Fruit fly (Drosophila melanogaster) whole organism, embryonic: ENCODE measurements around the gene Pex3.

Experiments
- Atf-2 ChIP-seq: fragments of 200-800 bp; sonication (Bioruptor generic); optimal IDR thresholded peaks from 2 replicates; lab custom pipeline; 2016; ENCODE audit warnings: missing biosample characterization, missing genetic modification characterization
- Atf3 ChIP-seq: fragments of 200-800 bp; sonication (Bioruptor generic); optimal IDR thresholded peaks from 3 replicates; lab custom pipeline; 2016; ENCODE audit warnings: missing biosample characterization, missing genetic modification characterization
- Bteb2 ChIP-seq: fragments of 200-800 bp; sonication (Bioruptor generic); optimal IDR thresholded peaks from 2 replicates; lab custom pipeline; 2016; ENCODE audit warnings: missing biosample characterization, missing genetic modification characterization
- CG1024 ChIP-seq: fragments of 200-800 bp; sonication (Bioruptor generic); IDR thresholded peaks from 2 replicates; pipeline ENCODE4 v1.3.6; 2022; ENCODE audit warnings: missing biosample characterization, missing genetic modification characterization
- CG11695 ChIP-seq: fragments of 200-800 bp; sonication (Bioruptor generic); IDR thresholded peaks from 3 replicates; pipeline ENCODE4 v1.3.6; 2022; ENCODE audit warnings: missing biosample characterization, missing genetic modification characterization
- CG11696 ChIP-seq: fragments of 200-800 bp; sonication (Bioruptor generic); IDR thresholded peaks from 2 replicates; pipeline ENCODE4 v1.3.6; 2022; ENCODE audit warnings: missing biosample characterization, missing genetic modification characterization
- CG13624 ChIP-seq: fragments of 200-800 bp; sonication (Bioruptor generic); optimal IDR thresholded peaks from 2 replicates; lab custom pipeline; 2016; ENCODE audit warnings: missing biosample characterization, missing genetic modification characterization
- CG15514 ChIP-seq: fragments of 200-800 bp; sonication (Bioruptor generic); optimal IDR thresholded peaks from 3 replicates; lab custom pipeline; 2017; ENCODE audit warnings: missing biosample characterization, missing genetic modification characterization, mild to moderate bottlenecking, moderate library complexity, missing genetic modification reagents
- CG15601 ChIP-seq: fragments of 200-800 bp; sonication (Bioruptor generic); optimal IDR thresholded peaks from 3 replicates; lab custom pipeline; 2019; ENCODE audit warnings: missing biosample characterization, mild to moderate bottlenecking, missing genetic modification characterization, moderate library complexity
- CG1602 ChIP-seq: fragments of 200-800 bp; sonication (Bioruptor generic); optimal IDR thresholded peaks from 3 replicates; lab custom pipeline; 2016; ENCODE audit warnings: missing biosample characterization, missing genetic modification characterization
- CG17568 ChIP-seq: fragments of 200-800 bp; sonication (Bioruptor generic); optimal IDR thresholded peaks from 2 replicates; lab custom pipeline; 2018; ENCODE audit warnings: missing biosample characterization, mild to moderate bottlenecking, missing genetic modification characterization, moderate library complexity
- CG17829 ChIP-seq: fragments of 200-800 bp; optimal IDR thresholded peaks from 2 replicates; lab custom pipeline; 2019; ENCODE audit warnings: missing biosample characterization, mild to moderate bottlenecking, missing genetic modification characterization, moderate library complexity
- CG18599 ChIP-seq: fragments of 200-800 bp; sonication (Bioruptor generic); optimal IDR thresholded peaks from 3 replicates; lab custom pipeline; 2017; ENCODE audit warnings: missing biosample characterization, missing genetic modification characterization, mild to moderate bottlenecking, moderate library complexity, missing genetic modification reagents
- CG2120 ChIP-seq: fragments of 200-800 bp; sonication (Bioruptor generic); optimal IDR thresholded peaks from 3 replicates; lab custom pipeline; 2016; ENCODE audit warnings: missing biosample characterization, missing genetic modification characterization
- CG3281 ChIP-seq: fragments of 200-800 bp; sonication (Bioruptor generic); optimal IDR thresholded peaks from 3 replicates; lab custom pipeline; 2017; ENCODE audit warnings: missing biosample characterization, mild to moderate bottlenecking, missing genetic modification characterization
- CG34422 ChIP-seq: fragments of 200-800 bp; sonication (Bioruptor generic); IDR thresholded peaks from 3 replicates; pipeline ENCODE4 v1.3.6; 2022; ENCODE audit warnings: missing biosample characterization, missing genetic modification characterization
- CG4404 ChIP-seq: fragments of 200-800 bp; sonication (Bioruptor generic); IDR thresholded peaks from 2 replicates; pipeline ENCODE4 v1.3.6; 2022; ENCODE audit warnings: missing biosample characterization, missing genetic modification characterization
- CG6813 ChIP-seq: fragments of 200-800 bp; sonication (Bioruptor generic); optimal IDR thresholded peaks from 2 replicates; lab custom pipeline; 2017; ENCODE audit warnings: missing biosample characterization, missing genetic modification characterization, mild to moderate bottlenecking, moderate library complexity, missing genetic modification reagents
- CG7372 ChIP-seq: fragments of 200-800 bp; sonication (Bioruptor generic); IDR thresholded peaks from 2 replicates; pipeline ENCODE4 v1.3.6; 2022; ENCODE audit warnings: missing biosample characterization, missing genetic modification characterization
- CG8944 ChIP-seq: fragments of 200-800 bp; sonication (Bioruptor generic); optimal IDR thresholded peaks from 3 replicates; lab custom pipeline; 2016; ENCODE audit warnings: missing biosample characterization, missing genetic modification characterization
- Hmr ChIP-seq: fragments of 200-800 bp; sonication (Bioruptor generic); optimal IDR thresholded peaks from 3 replicates; lab custom pipeline; 2017; ENCODE audit warnings: mild to moderate bottlenecking, missing biosample characterization, missing genetic modification reagents, missing genetic modification characterization
- Hr78 ChIP-seq, 2 experiments: fragments of 200-800 bp in 1 of 2; fragments of >200 bp in 1 of 2; sonication (Bioruptor generic) in 1 of 2; optimal IDR thresholded peaks; 2 replicates each; lab custom pipeline; 2017 to 2019; ENCODE audit warnings: missing biosample characterization in 2 of 2, missing genetic modification characterization in 2 of 2, mild to moderate bottlenecking in 1 of 2, moderate library complexity in 1 of 2
- Med ChIP-seq: fragments of 200-800 bp; sonication (Bioruptor generic); peaks from one replicate; lab custom pipeline; 2016; ENCODE audit warnings: missing biosample characterization, missing genetic modification characterization, mild to moderate bottlenecking, inconsistent platforms, moderate library complexity
- Meics ChIP-seq: fragments of 200-800 bp; sonication (Bioruptor generic); optimal IDR thresholded peaks from 2 replicates; lab custom pipeline; 2017; ENCODE audit warnings: missing biosample characterization, mild to moderate bottlenecking, missing genetic modification characterization
- Oli ChIP-seq: fragments of 200-800 bp; sonication (Bioruptor generic); optimal IDR thresholded peaks from 2 replicates; lab custom pipeline; 2018; ENCODE audit warnings: missing biosample characterization, mild to moderate bottlenecking, missing genetic modification characterization, moderate library complexity
- Optix ChIP-seq: fragments of 200-800 bp; sonication (Bioruptor generic); IDR thresholded peaks from 3 replicates; pipeline ENCODE4 v1.3.6; 2022; ENCODE audit warnings: missing biosample characterization, missing genetic modification characterization
- Ptx1 ChIP-seq: fragments of 200-800 bp; sonication (Bioruptor generic); IDR thresholded peaks from 2 replicates; pipeline ENCODE4 v1.3.6; 2022; ENCODE audit warnings: missing biosample characterization, missing genetic modification characterization
- Stat92E ChIP-seq, 3 experiments: fragments of >200 bp in 2 of 3; fragments of 200-800 bp in 1 of 3; sonication (Bioruptor generic) in 1 of 3; optimal IDR thresholded peaks; 2 replicates each; lab custom pipeline; 2017 to 2019; ENCODE audit warnings: missing biosample characterization in 3 of 3, missing genetic modification characterization in 3 of 3, mild to moderate bottlenecking in 1 of 3, moderate library complexity in 1 of 3
- Usf ChIP-seq: fragments of 200-800 bp; sonication (Bioruptor generic); optimal IDR thresholded peaks from 2 replicates; lab custom pipeline; 2017; ENCODE audit warnings: missing genotype, missing biosample characterization, missing genetic modification characterization
- Xbp1 ChIP-seq: fragments of 200-800 bp; sonication (Bioruptor generic); optimal IDR thresholded peaks from 3 replicates; lab custom pipeline; 2016; ENCODE audit warnings: missing biosample characterization, mild to moderate bottlenecking, missing genetic modification characterization
- ase ChIP-seq: fragments of 200-800 bp; sonication (Bioruptor generic); IDR thresholded peaks from 3 replicates; pipeline ENCODE4 v1.3.6; 2022; ENCODE audit warnings: missing biosample characterization, missing genetic modification characterization
- caup ChIP-seq: fragments of 200-800 bp; sonication (Bioruptor generic); optimal IDR thresholded peaks from 3 replicates; lab custom pipeline; 2017; ENCODE audit warnings: missing biosample characterization, mild to moderate bottlenecking, missing genetic modification characterization, moderate library complexity; ENCODE audit not compliant: severe bottlenecking
- chinmo ChIP-seq: fragments of 200-800 bp; sonication (Bioruptor generic); IDR thresholded peaks from 4 replicates; pipeline ENCODE4 v1.3.6; 2022; ENCODE audit warnings: missing biosample characterization, missing genetic modification characterization; ENCODE audit not compliant: partially characterized antibody
- chm ChIP-seq: fragments of 200-800 bp; sonication (Bioruptor generic); IDR thresholded peaks from 2 replicates; pipeline ENCODE4 v1.3.6; 2022; ENCODE audit warnings: missing biosample characterization, missing genetic modification characterization
- lab ChIP-seq: fragments of 200-800 bp; sonication (Bioruptor generic); optimal IDR thresholded peaks from 3 replicates; lab custom pipeline; 2017; ENCODE audit warnings: missing biosample characterization, missing genetic modification characterization, mild to moderate bottlenecking, moderate library complexity, missing genetic modification reagents
- luna ChIP-seq: fragments of 200-800 bp; sonication (Bioruptor generic); optimal IDR thresholded peaks from 2 replicates; lab custom pipeline; 2016; ENCODE audit warnings: missing biosample characterization, missing genetic modification characterization
- mam ChIP-seq: fragments of 200-800 bp; sonication (Bioruptor generic); optimal IDR thresholded peaks from 3 replicates; lab custom pipeline; 2016; ENCODE audit warnings: missing biosample characterization, missing genetic modification characterization
- pum ChIP-seq: fragments of 200-800 bp; sonication (Bioruptor generic); optimal IDR thresholded peaks from 2 replicates; lab custom pipeline; 2016; ENCODE audit warnings: missing biosample characterization, missing genetic modification characterization
- rib ChIP-seq: fragments of 200-800 bp; sonication (Bioruptor generic); IDR thresholded peaks from 2 replicates; pipeline ENCODE4 v1.3.6; 2022; ENCODE audit warnings: missing biosample characterization, missing genetic modification characterization
- schlank ChIP-seq: fragments of 200-800 bp; sonication (Bioruptor generic); optimal IDR thresholded peaks from 2 replicates; lab custom pipeline; 2018; ENCODE audit warnings: missing biosample characterization, mild to moderate bottlenecking, missing genetic modification characterization
- sens ChIP-seq: fragments of 200-800 bp; sonication (Bioruptor generic); peaks from one replicate; lab custom pipeline; 2016; ENCODE audit warnings: missing biosample characterization, missing genetic modification characterization
- sens-2 ChIP-seq: fragments of 200-800 bp; sonication (Bioruptor generic); IDR thresholded peaks from 2 replicates; pipeline ENCODE4 v1.3.6; 2022; ENCODE audit warnings: missing biosample characterization, missing genetic modification characterization
- shn ChIP-seq: fragments of 200-800 bp; sonication (Bioruptor generic); optimal IDR thresholded peaks from 3 replicates; lab custom pipeline; 2016; ENCODE audit warnings: missing biosample characterization, missing genetic modification characterization
- stwl ChIP-seq: fragments of 200-800 bp; sonication (Bioruptor generic); optimal IDR thresholded peaks from 3 replicates; lab custom pipeline; 2018; ENCODE audit warnings: missing biosample characterization, mild to moderate bottlenecking, missing genetic modification characterization, moderate library complexity
- trem ChIP-seq: fragments of 200-800 bp; optimal IDR thresholded peaks from 3 replicates; lab custom pipeline; 2019; ENCODE audit warnings: missing biosample characterization, mild to moderate bottlenecking, missing genetic modification characterization, moderate library complexity
- unpg ChIP-seq: fragments of 200-800 bp; sonication (Bioruptor generic); optimal IDR thresholded peaks from 3 replicates; lab custom pipeline; 2018; ENCODE audit warnings: missing biosample characterization, mild to moderate bottlenecking, missing genetic modification characterization, moderate library complexity
- vnd ChIP-seq: fragments of 200-800 bp; sonication (Bioruptor generic); IDR thresholded peaks from 3 replicates; pipeline ENCODE4 v1.3.6; 2022; ENCODE audit warnings: missing biosample characterization, missing genetic modification characterization; ENCODE audit not compliant: partially characterized antibody
- vvl ChIP-seq: fragments of 200-800 bp; sonication (Bioruptor generic); IDR thresholded peaks from 2 replicates; pipeline ENCODE4 v1.3.6; 2022; ENCODE audit warnings: missing biosample characterization, missing genetic modification characterization

Pex3 gene

DNA sequence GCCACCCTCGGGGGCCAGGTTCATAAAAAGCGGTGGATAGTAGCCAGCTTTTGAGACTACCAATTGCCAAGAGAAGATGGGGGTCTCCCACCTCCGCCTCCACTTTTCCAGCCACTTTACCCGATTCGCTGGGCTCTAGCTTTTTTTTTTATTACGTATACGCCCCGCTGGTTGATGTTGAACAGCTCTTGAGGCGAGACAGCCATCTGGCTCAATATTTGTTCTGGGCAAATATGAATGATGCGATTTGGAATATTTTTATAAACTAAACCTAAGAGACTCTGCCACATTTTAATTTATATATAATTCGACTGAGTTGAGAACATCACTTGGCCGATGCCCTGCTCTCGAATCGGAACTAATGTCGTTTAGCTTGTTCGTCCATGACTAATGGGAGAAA is 5.9 kb downstream of the Pex3 start:
- TF ChIP-seq CG13624 (GFP tag; lab: Kevin White, UChicago) (no peak), Hmr (GFP tag; lab: Kevin White, UChicago) (peak; percentile 37), CG2120 (GFP tag; lab: Kevin White, UChicago) (peak; percentile 33), schlank (tag; lab: Kevin White, UChicago) (peak; percentile 0), caup (peak; percentile 39), CG15514 (GFP tag; lab: Kevin White, UChicago) (peak; percentile 35), chm (GFP tag; lab: Robert Waterston, UW) (no peak), CG3281 (peak; percentile 32), CG1602 (GFP tag; lab: Kevin White, UChicago) (no peak), CG7372 (GFP tag; lab: Robert Waterston, UW) (peak; percentile 61), CG6813 (GFP tag; lab: Kevin White, UChicago) (peak; percentile 3), ase (GFP tag; lab: Robert Waterston, UW) (no peak), CG18599 (GFP tag; lab: Kevin White, UChicago) (peak; percentile 59), lab (GFP tag; lab: Kevin White, UChicago) (peak; percentile 66), vnd (GFP tag; lab: Robert Waterston, UW) (no peak), Oli (no peak), sens (GFP tag; lab: Kevin White, UChicago) (peak; percentile 71), chinmo (GFP tag; lab: Robert Waterston, UW) (no peak), CG8944 (no peak), luna (GFP tag; lab: Kevin White, UChicago) (no peak), Med (peak; percentile 75), Meics (peak; percentile 2)

DNA sequence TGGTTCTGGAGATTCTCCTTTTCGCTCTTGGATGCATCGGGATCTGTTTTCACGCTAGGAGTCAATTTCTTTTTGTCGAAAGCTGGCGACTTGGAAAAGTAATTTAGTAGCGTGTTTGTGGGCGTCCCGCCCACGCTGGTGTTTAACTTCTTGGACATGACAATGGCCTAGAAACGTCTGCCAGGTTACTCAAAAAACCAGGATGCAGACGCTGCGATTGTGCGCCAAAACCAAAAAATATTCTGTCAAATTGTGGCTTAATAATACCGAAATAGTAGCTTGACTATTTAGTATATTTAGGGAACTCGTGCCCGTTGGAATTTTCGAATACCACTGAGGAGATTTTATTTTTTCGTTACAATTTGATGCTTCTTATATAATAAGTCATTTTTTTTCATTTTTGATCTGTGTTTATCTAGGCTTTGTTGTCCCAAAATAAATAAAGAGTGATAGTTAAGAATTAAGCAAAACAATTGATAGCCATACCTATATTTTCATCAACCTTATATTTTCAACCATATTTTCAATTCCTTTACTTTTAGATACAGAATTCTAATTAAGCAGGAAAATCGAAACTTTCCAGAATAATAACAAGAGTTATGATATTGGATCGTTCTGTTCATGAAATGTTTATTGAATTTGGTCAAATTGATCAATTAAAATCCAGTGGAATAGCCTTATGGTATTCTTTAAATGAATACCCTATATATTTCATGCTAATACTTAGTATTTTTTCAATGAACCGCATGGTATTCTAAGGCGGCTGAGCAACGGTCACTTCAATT is 14.4 kb downstream of the Pex3 start, which contains the start of the genes Msh6 and Prp31:
Msh6 (minus strand) TSS at position 233 of the 785 bp plus-strand sequence.
Prp31 (plus strand) TSS at position 771 of the 785 bp plus-strand sequence.
- TF ChIP-seq trem (tag; lab: Kevin White, UChicago) (peak; percentile 53), shn (GFP tag; lab: Kevin White, UChicago) (peak; percentile 53), rib (GFP tag; lab: Robert Waterston, UW) (no peak), CG11696 (GFP tag; lab: Robert Waterston, UW) (no peak), pum (GFP tag; lab: Kevin White, UChicago) (peak; percentile 69), sens (GFP tag; lab: Kevin White, UChicago) (peak; percentile 93), Bteb2 (GFP tag; lab: Kevin White, UChicago) (peak; percentile 62), CG34422 (GFP tag; lab: Robert Waterston, UW) (peak; percentile 28; the same call in 2 of the 3 replicates), CG17568 (GFP tag; lab: Kevin White, UChicago) (no peak), Usf (peak; percentile 65), CG11695 (GFP tag; lab: Robert Waterston, UW) (no peak), CG17829 (tag; lab: Kevin White, UChicago) (peak; percentile 63), stwl (tag; lab: Kevin White, UChicago) (peak; percentile 38), Ptx1 (GFP tag; lab: Robert Waterston, UW) (peak; percentile 42; the same call in 1 of the 2 replicates), Stat92E (GFP tag; optimal IDR thresholded peaks at IDR 0.05; lab: Kevin White, UChicago) (no peak), Xbp1 (peak; percentile 80), CG15514 (GFP tag; lab: Kevin White, UChicago) (peak; percentile 14), sens-2 (GFP tag; lab: Robert Waterston, UW) (no peak), Optix (GFP tag; lab: Robert Waterston, UW) (no peak), vvl (GFP tag; lab: Robert Waterston, UW) (peak; percentile 32; the same call in 1 of the 2 replicates), CG15601 (tag; lab: Kevin White, UChicago) (peak; percentile 44), mam (GFP tag; lab: Kevin White, UChicago) (peak; percentile 79), Atf3 (GFP tag; lab: Kevin White, UChicago) (peak; percentile 37), CG4404 (GFP tag; lab: Robert Waterston, UW) (0 out of 2 replicates have a peak, but pooled peaks have one; percentile 23), Hr78 (GFP tag; optimal IDR thresholded peaks at IDR 0.05; lab: Kevin White, UChicago) (no peak), unpg (GFP tag; lab: Kevin White, UChicago) (peak; percentile 42), CG1024 (peak; percentile 50; the same call in 1 of the 2 replicates), Atf-2 (peak; percentile 70)
